Worm (Caenorhabditis elegans): ENCODE results near the gene msp-10.

DNA sequence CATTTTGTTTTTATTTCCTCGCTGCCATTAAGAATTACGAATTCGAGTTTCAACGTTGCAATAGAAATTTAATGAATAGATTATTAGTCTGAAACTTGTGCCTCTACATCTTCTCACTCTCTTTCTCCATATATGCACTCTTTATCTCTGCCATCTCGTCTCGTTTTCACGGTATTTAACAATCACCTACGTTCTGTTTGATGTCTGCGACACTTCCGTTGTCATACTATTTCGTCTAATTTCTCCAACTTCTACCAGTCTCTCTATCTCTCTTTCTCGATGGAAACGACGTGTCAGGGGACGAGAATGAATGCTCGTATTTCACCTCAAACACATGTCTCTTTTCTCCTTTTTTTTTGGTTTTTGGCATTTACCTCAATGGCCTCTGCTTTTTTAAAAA, 36.4 kb downstream of the msp-10 start:
- TF ChIP-seq pqm-1 (tag; optimal IDR thresholded peaks at IDR 0.05) (no peak), pha-4 (tag; optimal IDR thresholded peaks at IDR 0.05) (no peak), hlh-13 (GFP tag; optimal IDR thresholded peaks at IDR 0.05) (no peak), rnt-1 (tag; optimal IDR thresholded peaks at IDR 0.05) (no peak), dve-1 (tag; optimal IDR thresholded peaks at IDR 0.05) (no peak), pat-9 (tag; optimal IDR thresholded peaks at IDR 0.05) (no peak)
